Fruit fly (Drosophila melanogaster) whole organism, embryonic: ENCODE data around the gene meigo.
A peak's percentile ranks its signal among the peaks of the same experiment; 100 is the strongest.

ENCODE experiments used
- Bgb ChIP-seq: fragments of 200-800 bp; sonication (Bioruptor generic); IDR thresholded peaks from 2 replicates; pipeline ENCODE4 v1.3.6; 2022; ENCODE audit warnings: missing biosample characterization, missing genetic modification characterization; ENCODE audit not compliant: partially characterized antibody
- CG12391 ChIP-seq: fragments of 200-800 bp; sonication (Bioruptor generic); optimal IDR thresholded peaks from 3 replicates; lab custom pipeline; 2018; ENCODE audit warnings: missing biosample characterization, mild to moderate bottlenecking, missing genetic modification characterization, moderate library complexity
- CG12744 ChIP-seq: fragments of 200-800 bp; sonication (Bioruptor generic); optimal IDR thresholded peaks from 2 replicates; lab custom pipeline; 2016; ENCODE audit warnings: missing biosample characterization, missing genetic modification characterization
- CG13296 ChIP-seq: fragments of 200-800 bp; sonication (Bioruptor generic); optimal IDR thresholded peaks from 3 replicates; lab custom pipeline; 2018; ENCODE audit warnings: missing biosample characterization, mild to moderate bottlenecking, missing genetic modification characterization
- CG14050 ChIP-seq: fragments of 200-800 bp; sonication (Bioruptor generic); IDR thresholded peaks from 3 replicates; pipeline ENCODE4 v1.3.6; 2022; ENCODE audit warnings: missing biosample characterization, missing genetic modification characterization
- CG15514 ChIP-seq: fragments of 200-800 bp; sonication (Bioruptor generic); optimal IDR thresholded peaks from 3 replicates; lab custom pipeline; 2017; ENCODE audit warnings: missing biosample characterization, missing genetic modification characterization, mild to moderate bottlenecking, moderate library complexity, missing genetic modification reagents
- CG17829 ChIP-seq: fragments of 200-800 bp; optimal IDR thresholded peaks from 2 replicates; lab custom pipeline; 2019; ENCODE audit warnings: missing biosample characterization, mild to moderate bottlenecking, missing genetic modification characterization, moderate library complexity
- CG17912 ChIP-seq: fragments of 200-800 bp; sonication (Bioruptor generic); optimal IDR thresholded peaks from 2 replicates; lab custom pipeline; 2018; ENCODE audit warnings: missing biosample characterization, mild to moderate bottlenecking, missing genetic modification characterization
- CG2712 ChIP-seq: fragments of 200-800 bp; optimal IDR thresholded peaks from 3 replicates; lab custom pipeline; 2019; ENCODE audit warnings: missing biosample characterization, mild to moderate bottlenecking, missing genetic modification characterization, moderate library complexity
- CG2889 ChIP-seq: fragments of 200-800 bp; sonication (Bioruptor generic); IDR thresholded peaks from 3 replicates; pipeline ENCODE4 v1.3.6; 2022; ENCODE audit warnings: missing biosample characterization, missing genetic modification characterization
- CG32772 ChIP-seq: fragments of 200-800 bp; sonication (Bioruptor generic); IDR thresholded peaks from 2 replicates; pipeline ENCODE4 v1.3.6; 2022; ENCODE audit warnings: missing biosample characterization, missing genetic modification characterization
- CG34224 ChIP-seq: fragments of 200-800 bp; sonication (Bioruptor generic); IDR thresholded peaks from 3 replicates; pipeline ENCODE4 v1.3.6; 2022; ENCODE audit warnings: missing biosample characterization, missing genetic modification characterization; ENCODE audit not compliant: partially characterized antibody
- CG4424 ChIP-seq: fragments of 200-800 bp; sonication (Bioruptor generic); optimal IDR thresholded peaks from 3 replicates; lab custom pipeline; 2016; ENCODE audit warnings: missing biosample characterization, missing genetic modification characterization
- CG4707 ChIP-seq: fragments of 200-800 bp; sonication (Bioruptor generic); optimal IDR thresholded peaks from 2 replicates; lab custom pipeline; 2018; ENCODE audit warnings: missing biosample characterization, mild to moderate bottlenecking, missing genetic modification characterization, moderate library complexity
- CG6813 ChIP-seq: fragments of 200-800 bp; sonication (Bioruptor generic); optimal IDR thresholded peaks from 2 replicates; lab custom pipeline; 2017; ENCODE audit warnings: missing biosample characterization, missing genetic modification characterization, mild to moderate bottlenecking, moderate library complexity, missing genetic modification reagents
- CG7839 ChIP-seq: fragments of 200-800 bp; sonication (Bioruptor generic); optimal IDR thresholded peaks from 3 replicates; lab custom pipeline; 2018; ENCODE audit warnings: missing biosample characterization, mild to moderate bottlenecking, missing genetic modification characterization, moderate library complexity
- CG9609 ChIP-seq: fragments of 200-800 bp; sonication (Bioruptor generic); optimal IDR thresholded peaks from 3 replicates; lab custom pipeline; 2016; ENCODE audit warnings: missing biosample characterization, missing genetic modification characterization
- CG9797 ChIP-seq: fragments of 200-800 bp; sonication (Bioruptor generic); optimal IDR thresholded peaks from 3 replicates; lab custom pipeline; 2018; ENCODE audit warnings: missing biosample characterization, mild to moderate bottlenecking, missing genetic modification characterization
- CG9932 ChIP-seq: fragments of 200-800 bp; sonication (Bioruptor generic); IDR thresholded peaks from 2 replicates; pipeline ENCODE4 v1.3.6; 2022; ENCODE audit warnings: missing biosample characterization, missing genetic modification characterization
- CHES-1-like ChIP-seq: fragments of 200-800 bp; sonication (Bioruptor generic); optimal IDR thresholded peaks from 2 replicates; lab custom pipeline; 2016; ENCODE audit warnings: missing biosample characterization, missing genetic modification characterization
- Dad ChIP-seq: fragments of 200-800 bp; sonication (Bioruptor generic); optimal IDR thresholded peaks from 3 replicates; lab custom pipeline; 2016; ENCODE audit warnings: missing biosample characterization, missing genetic modification characterization
- Dek ChIP-seq: fragments of 200-800 bp; sonication (Bioruptor generic); optimal IDR thresholded peaks from 3 replicates; lab custom pipeline; 2019; ENCODE audit warnings: missing biosample characterization, mild to moderate bottlenecking, missing genetic modification characterization, moderate library complexity
- Fer3 ChIP-seq: fragments of 200-800 bp; sonication (Bioruptor generic); optimal IDR thresholded peaks from 2 replicates; lab custom pipeline; 2018; ENCODE audit warnings: missing biosample characterization, mild to moderate bottlenecking, missing genetic modification characterization, moderate library complexity
- Gug ChIP-seq: fragments of 200-800 bp; sonication (Bioruptor generic); IDR thresholded peaks from 4 replicates; pipeline ENCODE4 v1.3.6; 2022; ENCODE audit warnings: missing biosample characterization, missing genetic modification characterization
- HLH3B ChIP-seq: fragments of 200-800 bp; sonication (Bioruptor generic); IDR thresholded peaks from 2 replicates; pipeline ENCODE4 v1.3.6; 2022; ENCODE audit warnings: missing biosample characterization, missing genetic modification characterization
- Hmr ChIP-seq: fragments of 200-800 bp; sonication (Bioruptor generic); optimal IDR thresholded peaks from 3 replicates; lab custom pipeline; 2017; ENCODE audit warnings: mild to moderate bottlenecking, missing biosample characterization, missing genetic modification reagents, missing genetic modification characterization
- Lpt ChIP-seq: fragments of >200 bp; optimal IDR thresholded peaks from 2 replicates; lab custom pipeline; 2018; ENCODE audit warnings: missing biosample characterization, missing genetic modification characterization
- Nf-YC ChIP-seq: fragments of 200-800 bp; optimal IDR thresholded peaks from 3 replicates; lab custom pipeline; 2019; ENCODE audit warnings: missing biosample characterization, mild to moderate bottlenecking, missing genetic modification characterization, moderate library complexity
- Oaz ChIP-seq: fragments of 200-800 bp; sonication (Bioruptor generic); IDR thresholded peaks from 2 replicates; pipeline ENCODE4 v1.3.6; 2022; ENCODE audit warnings: missing biosample characterization, missing genetic modification characterization
- Scr ChIP-seq: fragments of 200-800 bp; sonication (Bioruptor generic); IDR thresholded peaks from 2 replicates; pipeline ENCODE4 v1.3.6; 2022; ENCODE audit warnings: missing biosample characterization, missing genetic modification characterization; ENCODE audit not compliant: partially characterized antibody
- Taf1 ChIP-seq: fragments of 200-800 bp; sonication (Bioruptor generic); IDR thresholded peaks from 2 replicates; pipeline ENCODE4 v1.3.6; 2022; ENCODE audit warnings: missing biosample characterization, missing genetic modification characterization
- Vsx1 ChIP-seq: fragments of 200-800 bp; sonication (Bioruptor generic); optimal IDR thresholded peaks from 2 replicates; lab custom pipeline; 2017; ENCODE audit warnings: missing biosample characterization, mild to moderate bottlenecking, missing genetic modification characterization, missing genetic modification reagents
- abd-A ChIP-seq: fragments of 200-800 bp; sonication (Bioruptor generic); optimal IDR thresholded peaks from 3 replicates; lab custom pipeline; 2019; ENCODE audit warnings: missing biosample characterization, mild to moderate bottlenecking, missing genetic modification characterization, moderate library complexity
- bowl ChIP-seq: fragments of 200-800 bp; sonication (Bioruptor generic); IDR thresholded peaks from 2 replicates; pipeline ENCODE4 v1.3.6; 2022; ENCODE audit warnings: missing biosample characterization, missing genetic modification characterization
- emc ChIP-seq: fragments of 200-800 bp; sonication (Bioruptor generic); optimal IDR thresholded peaks from 2 replicates; lab custom pipeline; 2016; ENCODE audit warnings: missing biosample characterization, missing genetic modification characterization
- exex ChIP-seq: fragments of 200-800 bp; sonication (Bioruptor generic); optimal IDR thresholded peaks from 4 replicates; lab custom pipeline; 2018; ENCODE audit warnings: missing biosample characterization, mild to moderate bottlenecking, missing genetic modification characterization, moderate library complexity
- fd64A ChIP-seq: fragments of 200-800 bp; sonication (Bioruptor generic); optimal IDR thresholded peaks from 3 replicates; lab custom pipeline; 2018; ENCODE audit warnings: missing biosample characterization, mild to moderate bottlenecking, missing genetic modification characterization
- ftz-f1 ChIP-seq: fragments of 200-800 bp; sonication (Bioruptor generic); optimal IDR thresholded peaks from 2 replicates; lab custom pipeline; 2016; ENCODE audit warnings: missing biosample characterization, missing genetic modification characterization
- jigr1 ChIP-seq: fragments of 200-800 bp; sonication (Bioruptor generic); IDR thresholded peaks from 3 replicates; pipeline ENCODE4 v1.3.6; 2022; ENCODE audit warnings: missing biosample characterization, missing genetic modification characterization
- kni ChIP-seq: fragments of 200-800 bp; sonication (Bioruptor generic); optimal IDR thresholded peaks from 3 replicates; lab custom pipeline; 2017; ENCODE audit warnings: mild to moderate bottlenecking, missing biosample characterization, missing genetic modification reagents, missing genetic modification characterization
- mirr ChIP-seq: fragments of 200-800 bp; sonication (Bioruptor generic); optimal IDR thresholded peaks from 3 replicates; lab custom pipeline; 2018; ENCODE audit warnings: missing biosample characterization, mild to moderate bottlenecking, missing genetic modification characterization
- nerfin-2 ChIP-seq: fragments of 200-800 bp; sonication (Bioruptor generic); IDR thresholded peaks from 2 replicates; pipeline ENCODE4 v1.3.6; 2022; ENCODE audit warnings: missing biosample characterization, missing genetic modification characterization; ENCODE audit not compliant: partially characterized antibody
- p53 ChIP-seq: fragments of 200-800 bp; sonication (Bioruptor generic); optimal IDR thresholded peaks from 2 replicates; lab custom pipeline; 2016; ENCODE audit warnings: missing biosample characterization, missing genetic modification characterization
- peb ChIP-seq: fragments of 200-800 bp; sonication (Bioruptor generic); IDR thresholded peaks from 2 replicates; pipeline ENCODE4 v1.3.6; 2022; ENCODE audit warnings: missing biosample characterization, missing genetic modification characterization
- sisA ChIP-seq: fragments of 200-800 bp; sonication (Bioruptor generic); IDR thresholded peaks from 2 replicates; pipeline ENCODE4 v1.3.6; 2022; ENCODE audit warnings: missing biosample characterization, missing genetic modification characterization
- ssp ChIP-seq: fragments of 200-800 bp; sonication (Bioruptor generic); IDR thresholded peaks from 2 replicates; pipeline ENCODE4 v1.3.6; 2022; ENCODE audit warnings: missing biosample characterization, missing genetic modification characterization
- trem ChIP-seq: fragments of 200-800 bp; optimal IDR thresholded peaks from 3 replicates; lab custom pipeline; 2019; ENCODE audit warnings: missing biosample characterization, mild to moderate bottlenecking, missing genetic modification characterization, moderate library complexity
- vnd ChIP-seq: fragments of 200-800 bp; sonication (Bioruptor generic); IDR thresholded peaks from 3 replicates; pipeline ENCODE4 v1.3.6; 2022; ENCODE audit warnings: missing biosample characterization, missing genetic modification characterization; ENCODE audit not compliant: partially characterized antibody
- wek ChIP-seq: fragments of 200-800 bp; sonication (Bioruptor generic); optimal IDR thresholded peaks from 3 replicates; lab custom pipeline; 2018; ENCODE audit warnings: missing biosample characterization, mild to moderate bottlenecking, missing genetic modification characterization, moderate library complexity

The meigo gene

DNA sequence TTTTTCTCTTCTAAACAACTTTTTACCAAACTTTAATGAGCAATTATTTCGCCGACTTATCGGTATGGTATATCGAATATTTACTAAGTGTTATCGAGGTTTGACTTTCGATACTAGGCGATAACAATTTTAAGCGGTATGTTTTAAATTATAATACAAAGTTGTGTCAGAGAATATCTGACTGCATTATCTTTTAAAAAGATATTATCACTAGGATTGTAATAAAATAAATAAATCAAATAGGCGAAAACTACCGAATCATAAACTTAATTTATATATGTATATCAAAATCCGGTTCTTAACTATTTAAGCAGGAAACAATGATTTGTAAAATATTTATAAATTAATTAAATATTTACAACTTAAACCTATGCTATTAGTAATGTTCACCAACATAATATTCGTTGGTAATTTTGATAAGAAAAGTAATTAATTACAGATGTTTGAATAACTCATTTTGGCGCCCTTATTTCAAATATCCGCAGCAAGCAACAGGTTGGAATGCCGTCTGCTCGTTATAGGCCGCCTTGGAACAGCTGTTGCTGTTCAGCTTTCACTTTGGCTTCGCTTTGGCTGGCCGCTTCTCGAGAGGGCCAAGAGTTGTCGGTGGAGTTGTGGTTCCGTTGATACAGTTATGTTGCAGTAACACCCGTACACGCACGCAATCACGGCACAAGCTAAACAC lies 30.0 kb upstream of the meigo start, which contains the start of the genes Sec15 and rtet (continued):
- TF ChIP-seq CG17912 (GFP tag; lab: Kevin White, UChicago) (no peak), CG15514 (GFP tag; lab: Kevin White, UChicago) (peak; percentile 61), CG4707 (GFP tag; lab: Kevin White, UChicago) (no peak), Bgb (GFP tag; lab: Robert Waterston, UW) (peak; percentile 34), Oaz (GFP tag; lab: Robert Waterston, UW) (0 out of 2 replicates have a peak, but pooled peaks have one; percentile 17), Dad (peak; percentile 36), peb (GFP tag; lab: Robert Waterston, UW) (peak; percentile 30; the same call in 1 of the 2 replicates), Scr (GFP tag; lab: Robert Waterston, UW) (peak; percentile 64), wek (peak; percentile 4), Nf-YC (tag; lab: Kevin White, UChicago) (peak; percentile 58), kni (GFP tag; lab: Kevin White, UChicago) (peak; percentile 10), CG6813 (GFP tag; lab: Kevin White, UChicago) (no peak), CG7839 (tag; lab: Kevin White, UChicago) (no peak), HLH3B (GFP tag; lab: Robert Waterston, UW) (peak; percentile 38; the same call in 1 of the 2 replicates), CG9797 (GFP tag; lab: Kevin White, UChicago) (peak; percentile 21), Dek (tag; lab: Kevin White, UChicago) (peak; percentile 3), CG2712 (peak; percentile 72), Vsx1 (no peak), vnd (GFP tag; lab: Robert Waterston, UW) (peak; percentile 52; the same call in 2 of the 3 replicates), abd-A (tag; lab: Kevin White, UChicago) (no peak), CG14050 (peak; percentile 13; the same call in 1 of the 3 replicates), Lpt (GFP tag; lab: Kevin White, UChicago) (no peak), CG17829 (tag; lab: Kevin White, UChicago) (peak; percentile 67), CG9932 (GFP tag; lab: Robert Waterston, UW) (peak; percentile 57), jigr1 (GFP tag; lab: Robert Waterston, UW) (no peak), p53 (GFP tag; lab: Kevin White, UChicago) (no peak), CG12391 (peak; percentile 77), sisA (GFP tag; lab: Robert Waterston, UW) (peak; percentile 29; the same call in 1 of the 2 replicates), CG9609 (peak; percentile 33), fd64A (GFP tag; lab: Kevin White, UChicago) (no peak), exex (tag; lab: Kevin White, UChicago) (peak; percentile 66), CG4424 (GFP tag; lab: Kevin White, UChicago) (peak; percentile 54), CG13296 (peak; percentile 62), nerfin-2 (GFP tag; lab: Robert Waterston, UW) (peak; percentile 66), bowl (GFP tag; lab: Robert Waterston, UW) (no peak), CG2889 (GFP tag; lab: Robert Waterston, UW) (peak; percentile 42; the same call in 1 of the 3 replicates), Gug (GFP tag; lab: Robert Waterston, UW) (no peak), ftz-f1 (GFP tag; lab: Kevin White, UChicago) (no peak), CHES-1-like (peak; percentile 56), CG12744 (no peak), mirr (peak; percentile 47), Fer3 (peak; percentile 50), Hmr (GFP tag; lab: Kevin White, UChicago) (peak; percentile 46), CG34224 (GFP tag; lab: Robert Waterston, UW) (peak; percentile 63; the same call in 2 of the 3 replicates), CG32772 (GFP tag; lab: Robert Waterston, UW) (no peak; the same call in 1 of the 2 replicates), Taf1 (no peak), ssp (GFP tag; lab: Robert Waterston, UW) (no peak), emc (GFP tag; lab: Kevin White, UChicago) (no peak), trem (tag; lab: Kevin White, UChicago) (peak; percentile 48)
